Worm (Caenorhabditis elegans) whole organism, young adult: ENCODE data around the gene his-6.

Experiments used
- B0261.1 ChIP-seq: sonication (generic microtip); optimal IDR thresholded peaks from 2 replicates; lab custom pipeline; 2016; ENCODE audit warnings: mild to moderate bottlenecking, missing genetic modification characterization, moderate library complexity, missing compliant biosample characterization
- C17E4.6 ChIP-seq: fragments of 200-800 bp; sonication (Bioruptor generic); IDR thresholded peaks from 2 replicates; pipeline ENCODE4 v1.3.6; 2022; ENCODE audit warnings: missing genetic modification reagents, missing genetic modification characterization, missing compliant biosample characterization
- F49E8.2 ChIP-seq: sonication (generic microtip); optimal IDR thresholded peaks from 3 replicates; lab custom pipeline; 2017; ENCODE audit warnings: missing genetic modification characterization, mild to moderate bottlenecking, missing compliant biosample characterization, antibody characterized with exemption, moderate library complexity; ENCODE audit not compliant: insufficient read depth
- F52B5.7 ChIP-seq: sonication (generic microtip); optimal IDR thresholded peaks from 2 replicates; lab custom pipeline; 2016; ENCODE audit warnings: mild to moderate bottlenecking, missing genetic modification characterization, missing compliant biosample characterization
- F55B11.4 ChIP-seq: sonication (generic microtip); optimal IDR thresholded peaks from 2 replicates; lab custom pipeline; 2016; ENCODE audit warnings: missing compliant biosample characterization, missing genetic modification characterization, borderline replicate concordance; ENCODE audit not compliant: insufficient read depth
- T07F8.4 ChIP-seq: sonication (generic microtip); optimal IDR thresholded peaks from 2 replicates; lab custom pipeline; 2016; ENCODE audit warnings: mild to moderate bottlenecking, missing genetic modification characterization, moderate library complexity, missing compliant biosample characterization
- T26A5.8 ChIP-seq: sonication (generic microtip); optimal IDR thresholded peaks from 2 replicates; lab custom pipeline; 2016; ENCODE audit warnings: missing genetic modification characterization, missing compliant biosample characterization
- Y53G8AR.9 ChIP-seq: fragments of 200-800 bp; sonication (Bioruptor generic); conservative IDR thresholded peaks from 2 replicates; pipeline ENCODE4 v1.3.6; 2022; ENCODE audit warnings: missing genetic modification reagents, missing genetic modification characterization, missing compliant biosample characterization
- Y56A3A.18 ChIP-seq: fragments of 200-800 bp; sonication (Bioruptor generic); IDR thresholded peaks from 2 replicates; pipeline ENCODE4 v1.3.6; 2022; ENCODE audit warnings: missing genetic modification reagents, missing genetic modification characterization, missing compliant biosample characterization
- Y67H2A.10 ChIP-seq: fragments of 200-800 bp; sonication (Bioruptor generic); conservative IDR thresholded peaks from 2 replicates; pipeline ENCODE4 v1.3.6; 2022; ENCODE audit warnings: missing genetic modification reagents, missing genetic modification characterization, missing compliant biosample characterization
- Y79H2A.3 ChIP-seq: fragments of 200-800 bp; sonication (Bioruptor generic); conservative IDR thresholded peaks from 2 replicates; pipeline ENCODE4 v1.3.6; 2022; ENCODE audit warnings: missing genetic modification reagents, missing genetic modification characterization, missing compliant biosample characterization
- akir-1 ChIP-seq: fragments of 200-800 bp; sonication (Bioruptor generic); optimal IDR thresholded peaks from 2 replicates; lab custom pipeline; 2018; ENCODE audit warnings: mild to moderate bottlenecking, missing genetic modification characterization, moderate library complexity, missing compliant biosample characterization
- ama-1 ChIP-seq, 3 experiments: fragments of 150-350 bp in 1 of 3; sonication (generic microtip) in 2 of 3; optimal IDR thresholded peaks; 2 replicates each; lab custom pipeline; 2014 to 2018; ENCODE audit warnings: missing biosample characterization in 2 of 3, missing genetic modification characterization in 2 of 3, missing genetic modification reagents in 2 of 3
- cebp-1 ChIP-seq, 2 experiments: fragments of 200-800 bp in 1 of 2; sonication (Bioruptor generic) in 1 of 2; sonication (generic microtip) in 1 of 2; IDR thresholded peaks in 1 of 2; optimal IDR thresholded peaks in 1 of 2; 2 replicates each; pipeline versions ENCODE4 v1.3.6 to Lab custom; 2017 to 2022; ENCODE audit warnings: missing compliant biosample characterization in 2 of 2, missing genetic modification characterization in 2 of 2, mild to moderate bottlenecking in 1 of 2, missing genetic modification reagents in 1 of 2, moderate library complexity in 1 of 2
- cebp-2 ChIP-seq: fragments of 200-800 bp; sonication (Bioruptor generic); IDR thresholded peaks from 2 replicates; pipeline ENCODE4 v1.3.6; 2022; ENCODE audit warnings: missing genetic modification characterization, missing compliant biosample characterization
- ceh-27 ChIP-seq: fragments of 200-800 bp; sonication (Bioruptor generic); optimal IDR thresholded peaks from 2 replicates; lab custom pipeline; 2018; ENCODE audit warnings: mild to moderate bottlenecking, missing genetic modification characterization, moderate library complexity, missing compliant biosample characterization
- ceh-58 ChIP-seq: fragments of 200-800 bp; sonication (Bioruptor generic); IDR thresholded peaks from 2 replicates; pipeline ENCODE4 v1.3.6; 2022; ENCODE audit warnings: missing genetic modification characterization, missing compliant biosample characterization
- ceh-91 ChIP-seq: fragments of 200-800 bp; sonication (Bioruptor generic); IDR thresholded peaks from 2 replicates; pipeline ENCODE4 v1.3.6; 2022; ENCODE audit warnings: missing genetic modification reagents, missing genetic modification characterization, missing compliant biosample characterization
- egl-18 ChIP-seq: fragments of 200-800 bp; sonication (Bioruptor generic); IDR thresholded peaks from 2 replicates; pipeline ENCODE4 v1.3.6; 2022; ENCODE audit warnings: missing genetic modification reagents, missing genetic modification characterization, missing compliant biosample characterization
- ekl-4 ChIP-seq: fragments of 200-800 bp; sonication (Bioruptor generic); IDR thresholded peaks from 2 replicates; pipeline ENCODE4 v1.3.6; 2022; ENCODE audit warnings: missing genetic modification reagents, missing genetic modification characterization, missing compliant biosample characterization
- fkh-3 ChIP-seq: sonication (generic microtip); optimal IDR thresholded peaks from 2 replicates; lab custom pipeline; 2016; ENCODE audit warnings: mild to moderate bottlenecking, missing genetic modification characterization, missing compliant biosample characterization
- gei-17 ChIP-seq: fragments of 200-800 bp; sonication (Bioruptor generic); optimal IDR thresholded peaks from 2 replicates; lab custom pipeline; 2018; ENCODE audit warnings: mild to moderate bottlenecking, missing genetic modification characterization, missing compliant biosample characterization
- him-1 ChIP-seq: sonication (generic microtip); optimal IDR thresholded peaks from 2 replicates; lab custom pipeline; 2016; ENCODE audit warnings: missing genotype, missing genetic modification reagents, missing genetic modification characterization, missing compliant biosample characterization
- hlh-26 ChIP-seq: fragments of 200-800 bp; sonication (Bioruptor generic); conservative IDR thresholded peaks from 2 replicates; pipeline ENCODE4 v1.3.6; 2022; ENCODE audit warnings: missing genetic modification reagents, missing genetic modification characterization, missing compliant biosample characterization
- hmg-20 ChIP-seq: fragments of 200-800 bp; sonication (Bioruptor generic); IDR thresholded peaks from 2 replicates; pipeline ENCODE4 v1.3.6; 2022; ENCODE audit warnings: missing genetic modification reagents, missing genetic modification characterization, missing compliant biosample characterization
- lag-1 ChIP-seq: fragments of 200-800 bp; sonication (Bioruptor generic); IDR thresholded peaks from 2 replicates; pipeline ENCODE4 v1.3.6; 2022; ENCODE audit warnings: missing genetic modification reagents, missing genetic modification characterization, missing compliant biosample characterization
- let-607 ChIP-seq, 2 experiments: fragments of 200-800 bp in 1 of 2; sonication (Bioruptor generic) in 1 of 2; sonication (generic microtip) in 1 of 2; optimal IDR thresholded peaks; 2 replicates each; lab custom pipeline; 2016 to 2018; ENCODE audit warnings: mild to moderate bottlenecking in 2 of 2, missing compliant biosample characterization in 2 of 2, missing genetic modification characterization in 2 of 2, moderate library complexity in 2 of 2, missing genotype in 1 of 2
- lin-26 ChIP-seq: fragments of 200-800 bp; sonication (Bioruptor generic); IDR thresholded peaks from 2 replicates; pipeline ENCODE4 v1.3.6; 2022; ENCODE audit warnings: missing genetic modification reagents, missing genetic modification characterization, missing compliant biosample characterization
- lin-40 ChIP-seq: sonication (generic microtip); optimal IDR thresholded peaks from 2 replicates; lab custom pipeline; 2016; ENCODE audit warnings: missing genetic modification characterization, mild to moderate bottlenecking, missing compliant biosample characterization, missing genotype, missing genetic modification reagents
- lir-1 ChIP-seq: fragments of 200-800 bp; sonication (Bioruptor generic); conservative IDR thresholded peaks from 2 replicates; pipeline ENCODE4 v1.3.6; 2022; ENCODE audit warnings: missing genetic modification reagents, missing genetic modification characterization, missing compliant biosample characterization
- lsl-1 ChIP-seq: fragments of 200-800 bp; sonication (Bioruptor generic); optimal IDR thresholded peaks from 2 replicates; lab custom pipeline; 2018; ENCODE audit warnings: mild to moderate bottlenecking, missing genetic modification characterization, moderate library complexity, missing compliant biosample characterization
- madf-3 ChIP-seq: fragments of 200-800 bp; sonication (Bioruptor generic); IDR thresholded peaks from 2 replicates; pipeline ENCODE4 v1.3.6; 2022; ENCODE audit warnings: missing genetic modification reagents, missing genetic modification characterization, missing compliant biosample characterization
- mcd-1 ChIP-seq: fragments of 200-800 bp; sonication (Bioruptor generic); IDR thresholded peaks from 2 replicates; pipeline ENCODE4 v1.3.6; 2022; ENCODE audit warnings: missing genetic modification reagents, missing genetic modification characterization, missing compliant biosample characterization
- mel-28 ChIP-seq: sonication (generic microtip); optimal IDR thresholded peaks from 2 replicates; lab custom pipeline; 2016; ENCODE audit warnings: borderline replicate concordance, mild to moderate bottlenecking, missing genetic modification characterization, missing compliant biosample characterization
- mxl-1 ChIP-seq: sonication (generic microtip); optimal IDR thresholded peaks from 2 replicates; lab custom pipeline; 2016; ENCODE audit warnings: missing genetic modification characterization, missing compliant biosample characterization
- nfyb-1 ChIP-seq: fragments of 200-800 bp; sonication (Bioruptor generic); IDR thresholded peaks from 2 replicates; pipeline ENCODE4 v1.3.6; 2022; ENCODE audit warnings: missing genetic modification reagents, missing genetic modification characterization, missing compliant biosample characterization
- nhr-27 ChIP-seq: fragments of 200-800 bp; sonication (Bioruptor generic); optimal IDR thresholded peaks from 2 replicates; lab custom pipeline; 2018; ENCODE audit warnings: mild to moderate bottlenecking, missing genetic modification characterization, moderate library complexity, missing compliant biosample characterization
- pha-4 ChIP-seq: fragments of 150-350 bp; sonication (generic microtip); optimal IDR thresholded peaks from 2 replicates; lab custom pipeline; 2014; ENCODE audit warnings: missing biosample characterization, missing genetic modification reagents, missing genetic modification characterization
- repo-1 ChIP-seq: sonication (generic microtip); optimal IDR thresholded peaks from 2 replicates; lab custom pipeline; 2017; ENCODE audit warnings: mild to moderate bottlenecking, missing genetic modification characterization, missing compliant biosample characterization
- sdz-38 ChIP-seq: sonication (generic microtip); optimal IDR thresholded peaks from 2 replicates; lab custom pipeline; 2016; ENCODE audit warnings: missing genotype, missing genetic modification characterization, missing compliant biosample characterization
- somi-1 ChIP-seq: fragments of 200-800 bp; sonication (Bioruptor generic); optimal IDR thresholded peaks from 2 replicates; lab custom pipeline; 2018; ENCODE audit warnings: mild to moderate bottlenecking, missing genetic modification characterization, missing compliant biosample characterization
- tlf-1 ChIP-seq: fragments of 200-800 bp; sonication (Bioruptor generic); optimal IDR thresholded peaks from 2 replicates; lab custom pipeline; 2018; ENCODE audit warnings: mild to moderate bottlenecking, missing genetic modification characterization, missing compliant biosample characterization
- unc-62 ChIP-seq: fragments of 150-350 bp; optimal IDR thresholded peaks from 2 replicates; lab custom pipeline; 2014; ENCODE audit warnings: missing biosample characterization, missing genetic modification reagents, missing genetic modification characterization
- xnd-1 ChIP-seq: sonication (generic microtip); optimal IDR thresholded peaks from 2 replicates; lab custom pipeline; 2016; ENCODE audit warnings: missing genotype, missing genetic modification reagents, missing genetic modification characterization, missing compliant biosample characterization
- zim-3 ChIP-seq: sonication (generic microtip); optimal IDR thresholded peaks from 2 replicates; lab custom pipeline; 2017; ENCODE audit warnings: mild to moderate bottlenecking, missing genetic modification characterization, moderate library complexity, missing compliant biosample characterization
- ztf-25 ChIP-seq: fragments of 200-800 bp; sonication (Bioruptor generic); IDR thresholded peaks from 2 replicates; pipeline ENCODE4 v1.3.6; 2022; ENCODE audit warnings: missing genetic modification reagents, missing genetic modification characterization, missing compliant biosample characterization
- ztf-28 ChIP-seq: fragments of 200-800 bp; sonication (Bioruptor generic); IDR thresholded peaks from 2 replicates; pipeline ENCODE4 v1.3.6; 2022; ENCODE audit warnings: missing genetic modification reagents, missing genetic modification characterization, missing compliant biosample characterization
- ztf-3 ChIP-seq: fragments of 200-800 bp; sonication (Bioruptor generic); optimal IDR thresholded peaks from 2 replicates; lab custom pipeline; 2018; ENCODE audit warnings: mild to moderate bottlenecking, missing genetic modification characterization, missing compliant biosample characterization

Gene his-6

DNA sequence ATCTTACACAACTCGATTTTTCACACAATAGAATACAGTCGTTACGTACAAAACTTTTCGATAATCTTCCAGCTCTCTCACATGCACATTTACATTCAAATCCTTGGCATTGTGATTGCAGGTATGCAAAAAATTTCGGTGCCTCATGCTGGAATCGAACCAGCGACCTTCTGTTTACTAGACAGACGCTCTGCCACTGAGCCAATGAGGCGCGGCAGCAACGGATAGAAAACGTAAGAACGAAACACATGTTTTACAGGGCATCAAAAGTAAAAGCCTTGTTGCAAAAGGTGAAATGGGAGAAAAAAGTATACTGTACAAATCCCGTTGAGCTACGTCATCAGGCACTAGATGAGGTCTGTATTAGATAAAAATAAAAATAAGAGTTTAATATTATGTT is 38.8 kb downstream of the his-6 start (continued):
- TF ChIP-seq cebp-2 (GFP tag; lab: Robert Waterston, UW) (0 out of 2 replicates have a peak, but pooled peaks have one; percentile 44), Y53G8AR.9 (GFP tag; lab: Robert Waterston, UW) (peak; percentile 46; the same call in 1 of the 2 replicates), mxl-1 (peak; percentile 49), him-1 (peak; percentile 89), nfyb-1 (GFP tag; lab: Robert Waterston, UW) (no peak), hlh-26 (GFP tag; lab: Robert Waterston, UW) (no peak), unc-62 (no peak), ztf-3 (GFP tag; lab: Kevin White, UChicago) (no peak), lin-40 (no peak), F55B11.4 (no peak), hmg-20 (no peak), repo-1 (no peak), ztf-28 (no peak), T26A5.8 (tag; lab: Kevin White, UChicago) (peak; percentile 70), lsl-1 (peak; percentile 39), pha-4 (tag; lab: Kevin White, UChicago) (no peak), B0261.1 (peak; percentile 89), somi-1 (peak; percentile 11), akir-1 (GFP tag; lab: Kevin White, UChicago) (no peak), nhr-27 (peak; percentile 13), ceh-27 (GFP tag; lab: Kevin White, UChicago) (peak; percentile 16), Y67H2A.10 (GFP tag; lab: Robert Waterston, UW) (peak; percentile 35; the same call in 1 of the 2 replicates), tlf-1 (GFP tag; lab: Kevin White, UChicago) (no peak), mcd-1 (GFP tag; lab: Robert Waterston, UW) (no peak), lin-26 (GFP tag; lab: Robert Waterston, UW) (peak; percentile 86), ceh-58 (no peak), gei-17 (no peak), let-607 (tag; optimal IDR thresholded peaks at IDR 0.05; lab: Kevin White, UChicago) (no peak), mel-28 (no peak), C17E4.6 (GFP tag; lab: Robert Waterston, UW) (no peak), ztf-25 (GFP tag; lab: Robert Waterston, UW) (peak; percentile 72; the same call in 1 of the 2 replicates), F49E8.2 (tag; lab: Kevin White, UChicago) (peak; percentile 21), lir-1 (no peak), ekl-4 (GFP tag; lab: Robert Waterston, UW) (no peak), ceh-91 (GFP tag; lab: Robert Waterston, UW) (0 out of 2 replicates have a peak, but pooled peaks have one; percentile 36), Y56A3A.18 (GFP tag; lab: Robert Waterston, UW) (0 out of 2 replicates have a peak, but pooled peaks have one; percentile 14), lag-1 (GFP tag; lab: Robert Waterston, UW) (no peak), F52B5.7 (no peak), Y79H2A.3 (GFP tag; lab: Robert Waterston, UW) (no peak), zim-3 (no peak), madf-3 (GFP tag; lab: Robert Waterston, UW) (no peak), xnd-1 (tag; lab: Kevin White, UChicago) (no peak), sdz-38 (tag; lab: Kevin White, UChicago) (no peak), ama-1 (optimal IDR thresholded peaks at IDR 0.05; lab: Kevin White, UChicago) (no peak), ama-1 (GFP tag; optimal IDR thresholded peaks at IDR 0.05; lab: Kevin White, UChicago) (peak in 1 of 2 experiments; percentile 72), cebp-1 (GFP tag; IDR thresholded peaks at IDR 0.05; lab: Robert Waterston, UW) (no peak), cebp-1 (tag; optimal IDR thresholded peaks at IDR 0.05; lab: Kevin White, UChicago) (peak; percentile 47), fkh-3 (tag; lab: Kevin White, UChicago) (no peak), T07F8.4 (tag; lab: Kevin White, UChicago) (peak; percentile 35), egl-18 (GFP tag; lab: Robert Waterston, UW) (no peak)
